Worm (Caenorhabditis elegans): ENCODE measurements around the gene gon-1.

gon-1 gene

DNA sequence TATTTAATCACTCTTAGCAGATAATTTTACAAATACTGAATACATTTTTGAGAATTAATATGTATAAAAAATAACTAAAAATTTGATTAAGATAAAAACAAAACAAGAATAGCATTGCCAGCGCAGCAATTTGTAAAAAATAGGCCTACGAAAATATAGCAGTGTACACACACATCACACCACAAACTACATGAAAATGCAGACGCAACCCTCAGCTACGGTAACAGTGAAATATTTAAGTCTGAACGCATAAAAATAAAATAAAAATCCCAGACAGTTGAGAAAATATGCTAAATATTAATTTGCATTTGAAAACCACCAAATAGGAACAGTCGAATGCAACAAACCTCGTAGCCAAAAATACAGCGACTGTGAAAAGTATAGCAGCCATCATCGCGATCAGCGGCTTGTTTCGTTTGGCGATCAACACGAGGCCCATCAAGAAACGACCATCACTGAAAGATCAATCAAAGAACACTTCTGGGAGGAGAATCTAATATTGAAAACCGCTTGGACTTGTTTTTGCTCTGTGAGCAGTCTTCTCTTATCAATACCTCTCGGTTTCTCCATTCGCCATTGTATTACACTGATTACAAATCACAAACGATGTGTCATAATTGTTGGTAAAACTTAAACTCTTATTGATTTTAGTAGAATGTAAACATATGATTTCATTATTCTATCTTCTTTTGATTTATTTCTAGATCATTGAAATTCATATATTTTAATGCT is 45.4 kb upstream of the gon-1 start, which contains the start of gene pyp-1 (continued):
- no peak for TF ChIP-seq snpc-4 (tag; optimal IDR thresholded peaks at IDR 0.05)
- no peak for TF ChIP-seq nhr-102 (tag; optimal IDR thresholded peaks at IDR 0.05)
- TF ChIP-seq zfp-3 (GFP tag; conservative IDR thresholded peaks at IDR 0.05): no peak
- peak; percentile 9 for TF ChIP-seq mep-1 (tag; optimal IDR thresholded peaks at IDR 0.05)
- TF ChIP-seq php-3 (GFP tag; IDR thresholded peaks at IDR 0.05): no peak
- TF ChIP-seq lin-39 (tag; optimal IDR thresholded peaks at IDR 0.05): no peak
- TF ChIP-seq unc-130 (GFP tag; optimal IDR thresholded peaks at IDR 0.05): peak; percentile 9
- no peak for TF ChIP-seq gei-8 (GFP tag; optimal IDR thresholded peaks at IDR 0.05)
- TF ChIP-seq snpc-1.2 (GFP tag; IDR thresholded peaks at IDR 0.05): 0 out of 2 replicates have a peak, but pooled peaks have one; percentile 37
- no peak for TF ChIP-seq Y105C5A.15 (GFP tag; IDR thresholded peaks at IDR 0.05)
- TF ChIP-seq ZK337.2 (GFP tag; IDR thresholded peaks at IDR 0.05): no peak
- no peak for TF ChIP-seq nhr-111 (GFP tag; optimal IDR thresholded peaks at IDR 0.05)
- no peak for TF ChIP-seq nhr-237 (tag; optimal IDR thresholded peaks at IDR 0.05)
- TF ChIP-seq dve-1 (tag; optimal IDR thresholded peaks at IDR 0.05; ENCODE audit: insufficient read depth): peak; percentile 74
- TF ChIP-seq daf-12 (tag; optimal IDR thresholded peaks at IDR 0.05): no peak
- no peak for TF ChIP-seq nhr-77 (tag; optimal IDR thresholded peaks at IDR 0.05)
- no peak for TF ChIP-seq nhr-76 (tag; optimal IDR thresholded peaks at IDR 0.05)
- TF ChIP-seq hlh-11 (tag; optimal IDR thresholded peaks at IDR 0.05): peak; percentile 67
- TF ChIP-seq nhr-42 (GFP tag; IDR thresholded peaks at IDR 0.05): no peak
- no peak for TF ChIP-seq ceh-62 (tag; optimal IDR thresholded peaks at IDR 0.05)
- TF ChIP-seq fos-1 (tag; optimal IDR thresholded peaks at IDR 0.05): no peak
- no peak for TF ChIP-seq daf-8 (GFP tag; IDR thresholded peaks at IDR 0.05)
- TF ChIP-seq spr-1 (tag; optimal IDR thresholded peaks at IDR 0.05): no peak
- TF ChIP-seq mdl-1 (tag; optimal IDR thresholded peaks at IDR 0.05): peak in 1 of 2 experiments; percentile 32
- peak; percentile 42 for TF ChIP-seq lin-38 (GFP tag; IDR thresholded peaks at IDR 0.05)
- TF ChIP-seq ceh-32 (tag; optimal IDR thresholded peaks at IDR 0.05; ENCODE audit: poor library complexity): no peak
- TF ChIP-seq tra-1 (GFP tag; IDR thresholded peaks at IDR 0.05): no peak
- TF ChIP-seq lin-13 (GFP tag; optimal IDR thresholded peaks at IDR 0.05): no peak
- no peak for TF ChIP-seq unc-62 (GFP tag; optimal IDR thresholded peaks at IDR 0.05 in 1 of 2)
- TF ChIP-seq unc-62 (tag; optimal IDR thresholded peaks at IDR 0.05): no peak
- TF ChIP-seq ctbp-1 (GFP tag; IDR thresholded peaks at IDR 0.05): no peak
- no peak for TF ChIP-seq pha-4 (GFP tag; IDR thresholded peaks at IDR 0.05)
- peak; percentile 48 for TF ChIP-seq pha-4 (tag; optimal IDR thresholded peaks at IDR 0.05)
- no peak for TF ChIP-seq ces-1 (GFP tag; optimal IDR thresholded peaks at IDR 0.05)
- TF ChIP-seq fkh-10 (GFP tag; optimal IDR thresholded peaks at IDR 0.05): no peak
- TF ChIP-seq nhr-41 (GFP tag; IDR thresholded peaks at IDR 0.05): no peak
- no peak for TF ChIP-seq nhr-10 (tag; optimal IDR thresholded peaks at IDR 0.05)
- no peak for TF ChIP-seq ceh-28 (tag; optimal IDR thresholded peaks at IDR 0.05)
- TF ChIP-seq spr-3 (GFP tag; optimal IDR thresholded peaks at IDR 0.05): no peak
- no peak for TF ChIP-seq rbr-2 (tag; optimal IDR thresholded peaks at IDR 0.05)
- TF ChIP-seq ceh-82 (tag; optimal IDR thresholded peaks at IDR 0.05): no peak
- no peak for TF ChIP-seq ztf-7 (tag; optimal IDR thresholded peaks at IDR 0.05)
- TF ChIP-seq lsy-2 (tag; optimal IDR thresholded peaks at IDR 0.05): peak in 1 of 2 experiments; percentile 57
- no peak for TF ChIP-seq T26A8.4 (GFP tag; IDR thresholded peaks at IDR 0.05)
- no peak for TF ChIP-seq unc-39 (tag; optimal IDR thresholded peaks at IDR 0.05)
- no peak for TF ChIP-seq F44E2.7 (GFP tag; IDR thresholded peaks at IDR 0.05)
- TF ChIP-seq daf-19 (GFP tag; conservative IDR thresholded peaks at IDR 0.05): no peak
- TF ChIP-seq ceh-44 (GFP tag; IDR thresholded peaks at IDR 0.05): no peak
- no peak for TF ChIP-seq cey-2 (tag; optimal IDR thresholded peaks at IDR 0.05; ENCODE audit: borderline replicate concordance, insufficient read depth)
- TF ChIP-seq vab-7 (GFP tag; IDR thresholded peaks at IDR 0.05): no peak
- no peak for TF ChIP-seq dmd-6 (GFP tag; IDR thresholded peaks at IDR 0.05)
- no peak for TF ChIP-seq lin-15B (tag; optimal IDR thresholded peaks at IDR 0.05)
